Worm (Caenorhabditis elegans): ENCODE results near the gene msp-33.

DNA sequence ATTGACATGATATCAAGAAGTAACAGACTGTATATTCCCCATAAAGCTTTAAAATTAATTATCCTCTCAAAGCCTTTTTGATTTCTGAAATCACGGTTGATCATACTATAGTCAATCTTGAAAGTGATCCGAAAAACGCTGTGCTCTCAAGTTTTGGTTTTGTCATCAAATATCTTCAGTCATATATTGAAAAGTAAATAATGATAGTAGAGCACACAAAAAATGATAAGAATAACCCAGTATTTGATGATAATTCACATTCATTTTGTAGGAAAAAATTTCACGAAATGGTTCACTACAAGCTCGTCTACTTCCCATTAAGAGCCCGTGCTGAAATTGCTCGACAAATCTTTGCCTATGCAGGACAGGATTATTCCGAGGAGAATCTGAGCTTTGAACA lies 12.9 kb downstream of the msp-33 start, which contains the start of gene gst-6:
- TF ChIP-seq ama-1 (optimal IDR thresholded peaks at IDR 0.05) (no peak), sea-1 (GFP tag; conservative IDR thresholded peaks at IDR 0.05) (no peak), hmg-4 (GFP tag; optimal IDR thresholded peaks at IDR 0.05) (no peak), tra-4 (tag; optimal IDR thresholded peaks at IDR 0.05) (no peak), ceh-36 (tag; optimal IDR thresholded peaks at IDR 0.05) (no peak), flt-1 (GFP tag; IDR thresholded peaks at IDR 0.05) (no peak), tbx-11 (GFP tag; IDR thresholded peaks at IDR 0.05) (no peak), tbx-37 (GFP tag; conservative IDR thresholded peaks at IDR 0.05) (no peak), pes-1 (GFP tag; IDR thresholded peaks at IDR 0.05) (no peak), scrt-1 (GFP tag; IDR thresholded peaks at IDR 0.05) (no peak), ets-7 (tag; optimal IDR thresholded peaks at IDR 0.05) (no peak), hnd-1 (tag; optimal IDR thresholded peaks at IDR 0.05) (no peak), ceh-13 (GFP tag; optimal IDR thresholded peaks at IDR 0.05) (no peak)

Data from whole organism, early embryonic.